Fruit fly (Drosophila melanogaster) whole organism, embryonic: Measurements from ENCODE around the gene Alp13.

Experiments used
- Dp ChIP-seq: fragments of 200-800 bp; sonication (Bioruptor generic); optimal IDR thresholded peaks from 2 replicates; lab custom pipeline; 2018; ENCODE audit warnings: missing biosample characterization, mild to moderate bottlenecking, missing genetic modification characterization, moderate library complexity
- Hr3 ChIP-seq: fragments of 200-800 bp; sonication (Bioruptor generic); optimal IDR thresholded peaks from 3 replicates; lab custom pipeline; 2016; ENCODE audit warnings: missing biosample characterization, missing genetic modification characterization
- da ChIP-seq: fragments of 200-800 bp; sonication (Bioruptor generic); optimal IDR thresholded peaks from 2 replicates; lab custom pipeline; 2016; ENCODE audit warnings: missing biosample characterization, missing genetic modification characterization
- dm ChIP-seq: fragments of 200-800 bp; sonication (Bioruptor generic); optimal IDR thresholded peaks from 3 replicates; lab custom pipeline; 2016; ENCODE audit warnings: missing biosample characterization, missing genetic modification characterization
- zen ChIP-seq: fragments of 200-800 bp; sonication (Bioruptor generic); optimal IDR thresholded peaks from 3 replicates; lab custom pipeline; 2018; ENCODE audit warnings: missing biosample characterization, mild to moderate bottlenecking, missing genetic modification characterization, moderate library complexity

The Alp13 gene

DNA sequence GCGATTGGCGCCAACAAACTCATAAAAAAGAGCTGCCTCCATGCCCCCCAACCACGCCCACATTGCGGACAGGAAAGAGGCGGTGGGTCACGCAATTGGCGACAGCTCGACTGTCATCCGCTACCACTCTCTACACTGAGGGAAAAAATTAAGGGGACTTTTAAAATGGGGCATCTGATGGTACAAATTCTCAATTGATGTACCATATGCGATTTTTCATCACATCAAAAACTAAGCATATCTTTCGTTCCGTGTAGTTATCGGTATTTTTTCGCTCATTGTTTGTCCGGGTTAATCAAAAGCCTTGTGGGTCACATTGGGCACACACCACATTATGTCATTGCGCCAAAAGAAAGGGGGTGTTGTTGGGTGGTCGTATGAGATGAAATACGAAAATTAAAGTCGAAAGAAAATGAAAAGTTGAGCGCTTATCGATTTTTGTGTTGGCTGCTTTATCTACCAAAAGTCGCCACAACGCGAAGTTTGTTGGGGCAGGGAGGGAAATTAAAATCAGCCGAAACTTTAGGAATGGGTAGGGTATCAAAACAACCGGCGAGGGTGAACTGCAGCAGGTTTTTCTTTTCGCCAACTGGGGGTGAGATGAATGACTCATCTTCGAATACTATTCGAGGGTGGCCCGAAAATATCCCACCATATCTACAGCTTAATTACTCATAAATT lies 51.0 kb downstream of the Alp13 start (continued):
- no peak for TF ChIP-seq Dp (GFP tag; lab: Kevin White, UChicago)
- no peak for TF ChIP-seq zen (tag; lab: Kevin White, UChicago)
- TF ChIP-seq dm (GFP tag; lab: Kevin White, UChicago): no peak
- peak; percentile 5 for TF ChIP-seq Hr3 (GFP tag; lab: Kevin White, UChicago)
- no peak for TF ChIP-seq da
